Worm (Caenorhabditis elegans) whole organism, early embryonic: ENCODE data around the gene best-18.
"Not testable (repeated sequence)": the region's sequence is repeated elsewhere in the genome, so short reads cannot be mapped to it uniquely, and the experiment has no call there.

Experiments
- B0310.2 ChIP-seq: sonication (generic microtip); optimal IDR thresholded peaks from 2 replicates; lab custom pipeline; 2016; ENCODE audit warnings: mild to moderate bottlenecking, missing genetic modification characterization, missing compliant biosample characterization
- F13C5.2 ChIP-seq: sonication (generic microtip); optimal IDR thresholded peaks from 2 replicates; lab custom pipeline; 2017; ENCODE audit warnings: mild to moderate bottlenecking, missing genetic modification characterization, inconsistent platforms, missing compliant biosample characterization
- aly-1 ChIP-seq: sonication (generic microtip); optimal IDR thresholded peaks from 2 replicates; lab custom pipeline; 2016; ENCODE audit warnings: missing genetic modification characterization, missing compliant biosample characterization
- ama-1 ChIP-seq: fragments of 150-350 bp; optimal IDR thresholded peaks from 2 replicates; lab custom pipeline; 2014
- ceh-13 ChIP-seq: fragments of 200-800 bp; sonication (Bioruptor generic); optimal IDR thresholded peaks from 2 replicates; lab custom pipeline; 2018; ENCODE audit warnings: mild to moderate bottlenecking, missing genetic modification characterization, missing compliant biosample characterization
- ceh-36 ChIP-seq: sonication (generic microtip); optimal IDR thresholded peaks from 2 replicates; lab custom pipeline; 2016; ENCODE audit warnings: missing genetic modification characterization, inconsistent platforms, missing compliant biosample characterization
- ets-7 ChIP-seq: sonication (generic microtip); optimal IDR thresholded peaks from 2 replicates; lab custom pipeline; 2016; ENCODE audit warnings: missing genotype, missing genetic modification characterization, missing compliant biosample characterization
- flt-1 ChIP-seq: fragments of 200-800 bp; sonication (Bioruptor generic); IDR thresholded peaks from 2 replicates; pipeline ENCODE4 v1.3.6; 2022; ENCODE audit warnings: missing genetic modification characterization, missing compliant biosample characterization
- hmbx-1 ChIP-seq: sonication (generic microtip); optimal IDR thresholded peaks from 2 replicates; lab custom pipeline; 2016; ENCODE audit warnings: mild to moderate bottlenecking, missing genetic modification characterization, missing compliant biosample characterization
- hmg-4 ChIP-seq: fragments of 200-800 bp; sonication (Bioruptor generic); optimal IDR thresholded peaks from 2 replicates; lab custom pipeline; 2018; ENCODE audit warnings: mild to moderate bottlenecking, missing genetic modification characterization, missing compliant biosample characterization
- hnd-1 ChIP-seq: sonication (generic microtip); optimal IDR thresholded peaks from 2 replicates; lab custom pipeline; 2016; ENCODE audit warnings: missing genetic modification characterization, missing compliant biosample characterization
- pes-1 ChIP-seq: fragments of 200-800 bp; sonication (Bioruptor generic); IDR thresholded peaks from 2 replicates; pipeline ENCODE4 v1.3.6; 2022; ENCODE audit warnings: missing genetic modification reagents, missing genetic modification characterization, missing compliant biosample characterization
- scrt-1 ChIP-seq: fragments of 200-800 bp; sonication (Bioruptor generic); IDR thresholded peaks from 2 replicates; pipeline ENCODE4 v1.3.6; 2022; ENCODE audit warnings: missing genetic modification characterization, missing compliant biosample characterization
- sea-1 ChIP-seq: fragments of 200-800 bp; sonication (Bioruptor generic); conservative IDR thresholded peaks from 2 replicates; pipeline ENCODE4 v1.3.6; 2022; ENCODE audit warnings: missing genetic modification characterization, missing compliant biosample characterization
- tbx-11 ChIP-seq: fragments of 200-800 bp; sonication (Bioruptor generic); IDR thresholded peaks from 2 replicates; pipeline ENCODE4 v1.3.6; 2022; ENCODE audit warnings: missing genetic modification characterization, missing compliant biosample characterization
- tbx-37 ChIP-seq: fragments of 200-800 bp; sonication (Bioruptor generic); conservative IDR thresholded peaks from 2 replicates; pipeline ENCODE4 v1.3.6; 2022; ENCODE audit warnings: missing genetic modification reagents, missing genetic modification characterization, missing compliant biosample characterization
- tra-4 ChIP-seq: sonication (generic microtip); optimal IDR thresholded peaks from 2 replicates; lab custom pipeline; 2017; ENCODE audit warnings: missing genetic modification characterization, missing compliant biosample characterization

The best-18 gene

DNA sequence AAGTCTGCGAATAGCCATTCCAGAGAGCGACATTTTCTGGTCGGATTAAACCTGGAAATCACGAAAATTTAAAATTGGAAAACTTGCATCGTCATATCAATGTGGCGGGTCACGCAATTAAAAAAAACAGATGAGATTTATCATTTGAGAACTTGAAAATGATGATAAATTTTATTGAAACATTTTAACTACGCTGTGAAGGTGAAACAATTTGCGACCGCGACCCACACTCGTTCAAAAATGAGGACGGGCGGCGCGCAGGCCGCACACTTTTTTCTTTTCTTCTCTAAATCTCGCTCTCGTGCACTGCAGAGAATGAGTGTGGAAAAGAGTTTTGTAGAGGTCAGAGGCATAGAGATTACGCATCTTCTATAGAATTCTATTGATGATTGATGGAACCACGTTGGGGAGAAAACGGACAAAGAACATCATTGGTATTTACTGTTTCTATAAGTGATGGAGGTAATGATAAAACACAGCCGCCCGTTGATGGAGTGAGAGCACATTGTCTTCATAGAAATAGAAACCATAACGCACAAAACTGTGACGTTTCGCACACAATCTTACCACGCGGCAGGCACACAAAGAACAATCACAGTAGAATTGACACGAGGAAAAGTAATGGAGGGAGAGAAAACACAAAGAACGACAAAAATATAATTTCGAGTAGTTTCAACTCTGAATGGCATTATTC, 4.5 kb downstream of the best-18 start, which contains the start of gene cts-1:
TSS of gene cts-1 (minus strand) at position 51 of the 694 bp plus-strand sequence.
- TF ChIP-seq aly-1 (tag; lab: Kevin White, UChicago) = peak; percentile 28
- TF ChIP-seq flt-1 (GFP tag; lab: Robert Waterston, UW) = no peak

DNA sequence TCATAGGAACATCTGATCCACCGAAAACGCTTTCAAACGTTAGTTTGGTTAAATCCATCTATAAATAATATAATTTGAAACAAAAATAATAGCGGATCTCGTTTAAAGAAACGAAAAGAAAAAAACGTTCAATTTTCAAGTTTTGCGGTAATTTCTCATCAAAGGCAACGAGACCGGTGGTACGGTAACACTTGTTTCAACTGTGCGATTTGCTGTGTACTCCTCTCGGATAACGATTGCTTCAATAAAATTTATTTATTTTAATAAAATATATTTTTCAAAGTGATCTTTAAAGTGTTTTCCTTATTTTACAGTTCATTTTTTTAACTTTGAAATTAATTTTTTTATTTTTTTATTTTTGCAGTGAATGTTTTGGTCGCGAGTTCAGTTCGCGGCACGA, 6.4 kb downstream of the best-18 start, which contains the start of the genes rde-4 and cox-14:
TSS of gene rde-4 (minus strand) at position 60 of the 400 bp plus-strand sequence.
TSS of gene cox-14 (plus strand) at position 356 of the 400 bp plus-strand sequence.
- TF ChIP-seq scrt-1 (GFP tag; lab: Robert Waterston, UW) (no peak), hnd-1 (tag; lab: Kevin White, UChicago) (no peak), ceh-36 (no peak), F13C5.2 (tag; lab: Kevin White, UChicago) (no peak), ets-7 (tag; lab: Kevin White, UChicago) (no peak), ama-1 (lab: Kevin White, UChicago) (no peak), hmbx-1 (tag; lab: Kevin White, UChicago) (no peak)

DNA sequence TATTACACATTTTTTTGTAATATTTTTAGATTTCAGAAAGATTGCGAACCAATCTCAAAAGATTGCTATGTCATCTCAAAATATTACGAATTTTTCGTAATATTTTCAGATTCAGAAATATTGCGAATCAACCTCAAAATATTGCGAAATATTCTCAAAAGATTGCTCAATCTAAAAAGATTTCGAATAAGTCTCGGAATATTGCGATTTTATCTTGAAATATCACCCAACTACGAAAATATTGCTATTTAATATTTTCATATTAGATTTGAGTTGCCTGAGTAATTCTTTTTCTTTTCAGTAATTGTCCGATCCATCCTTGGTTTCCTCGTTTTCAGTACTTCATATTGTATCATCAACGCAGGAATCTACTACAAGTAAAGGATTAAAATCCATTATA, 9.7 kb downstream of the best-18 start, which contains the start of gene Y70G10A.4:
TSS of gene Y70G10A.4 (plus strand) at position 301 of the 400 bp plus-strand sequence.
- TF ChIP-seq F13C5.2 (tag; lab: Kevin White, UChicago); flt-1 (GFP tag; lab: Robert Waterston, UW); pes-1 (GFP tag; lab: Robert Waterston, UW): not testable (repeated sequence)

ce11 chrIII:10231641-10232040, 19.4 kb downstream of the best-18 start:
- TF ChIP-seq aly-1 (tag; lab: Kevin White, UChicago) = no peak
- no peak for TF ChIP-seq sea-1 (GFP tag; lab: Robert Waterston, UW)

DNA sequence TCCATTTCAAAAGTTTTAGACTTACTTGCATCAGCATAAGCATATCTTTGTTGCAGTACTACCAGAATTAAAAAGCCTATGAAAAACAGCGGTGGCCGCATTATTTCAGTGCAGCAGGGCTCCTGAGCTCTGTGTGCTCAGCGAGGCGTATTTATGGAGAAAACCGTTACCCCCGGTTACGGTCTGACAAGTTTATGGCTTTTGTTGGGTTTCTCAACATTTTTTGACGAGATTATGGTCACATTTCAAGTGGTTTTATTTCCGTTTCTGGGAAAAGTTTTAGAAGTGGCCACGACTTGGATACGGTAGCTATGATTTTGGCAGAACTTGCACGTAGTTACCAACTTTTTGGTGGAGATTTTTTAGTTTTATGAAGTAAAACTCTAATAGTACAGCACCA, 21.8 kb downstream of the best-18 start, which contains the start of gene paml-1:
TSS of gene paml-1 (minus strand) at position 101 of the 400 bp plus-strand sequence.
- TF ChIP-seq hmbx-1 (tag; lab: Kevin White, UChicago) = no peak
- TF ChIP-seq flt-1 (GFP tag; lab: Robert Waterston, UW) = no peak
- no peak for TF ChIP-seq tbx-11 (GFP tag; lab: Robert Waterston, UW)

ce11 chrIII:10236291-10236871, 24.2 kb downstream of the best-18 start:
- no peak for TF ChIP-seq aly-1 (tag; lab: Kevin White, UChicago)

DNA sequence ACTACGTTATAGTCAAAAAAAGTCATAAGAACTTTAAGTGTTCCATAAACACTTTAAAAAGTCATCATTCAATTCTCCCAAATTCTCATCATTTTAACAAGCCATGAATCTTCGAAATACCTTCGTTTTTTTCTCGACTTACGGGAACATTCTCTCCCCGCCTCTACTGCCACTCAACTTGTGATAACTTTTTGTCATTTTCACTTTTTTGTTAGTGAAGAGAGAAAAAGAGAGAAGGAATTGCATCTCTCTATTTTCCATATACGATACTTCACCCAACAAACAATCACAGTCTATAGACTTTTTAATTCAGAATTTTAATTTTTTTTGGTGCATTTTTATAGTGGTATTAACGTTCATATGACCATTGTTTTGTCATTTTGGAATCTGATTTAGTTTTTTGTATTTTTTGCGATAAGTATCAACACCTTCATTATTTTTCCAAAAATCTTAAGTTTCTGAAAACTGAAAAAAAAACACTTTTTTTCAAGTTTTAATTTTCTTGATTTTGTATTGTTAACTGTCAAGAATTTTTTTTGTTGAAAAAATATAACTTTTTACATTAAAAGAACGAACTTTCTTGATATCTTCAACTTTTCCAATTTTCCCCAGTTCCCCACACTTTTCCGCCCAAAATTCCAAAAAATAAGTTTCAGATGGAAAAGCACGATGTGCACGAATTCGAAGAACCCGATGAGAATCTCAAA, 26.4 kb downstream of the best-18 start, which contains the start of gene Y70G10A.3:
TSS of gene Y70G10A.3 (plus strand) at position 657 of the 707 bp plus-strand sequence.
- no peak for TF ChIP-seq ets-7 (tag; lab: Kevin White, UChicago)
- TF ChIP-seq tbx-11 (GFP tag; lab: Robert Waterston, UW) = no peak
- TF ChIP-seq ceh-13 (GFP tag; lab: Kevin White, UChicago) = no peak
- no peak for TF ChIP-seq hmbx-1 (tag; lab: Kevin White, UChicago)
- TF ChIP-seq B0310.2 (tag; lab: Kevin White, UChicago) = no peak
- no peak for TF ChIP-seq hnd-1 (tag; lab: Kevin White, UChicago)
- TF ChIP-seq aly-1 (tag; lab: Kevin White, UChicago) = no peak
- TF ChIP-seq F13C5.2 (tag; lab: Kevin White, UChicago) = no peak

DNA sequence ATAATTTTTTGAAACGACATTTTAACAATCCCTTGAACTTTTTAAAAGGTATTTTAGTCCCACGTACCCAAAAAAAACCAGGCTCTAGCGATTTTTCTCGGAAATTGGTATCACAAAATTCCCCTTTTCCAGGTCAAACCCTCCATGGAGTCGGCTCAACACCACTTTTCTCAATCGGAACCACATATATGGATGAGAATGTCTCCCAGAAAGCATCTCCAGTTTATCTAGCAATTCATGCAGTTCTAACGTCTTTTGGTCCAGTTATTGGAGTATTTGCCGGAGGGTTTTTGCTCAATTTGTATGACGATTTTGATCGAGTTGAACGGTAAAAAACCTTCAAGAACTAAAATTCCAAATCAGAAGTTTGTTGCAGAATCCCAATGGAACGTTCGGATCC, 27.9 kb downstream of the best-18 start:
- no peak for TF ChIP-seq flt-1 (GFP tag; lab: Robert Waterston, UW)
- TF ChIP-seq sea-1 (GFP tag; lab: Robert Waterston, UW) = no peak
- TF ChIP-seq F13C5.2 (tag; lab: Kevin White, UChicago) = no peak
- TF ChIP-seq tra-4 = no peak
- TF ChIP-seq ceh-13 (GFP tag; lab: Kevin White, UChicago) = no peak
- TF ChIP-seq ama-1 (lab: Kevin White, UChicago) = no peak
- TF ChIP-seq aly-1 (tag; lab: Kevin White, UChicago) = no peak
- TF ChIP-seq tbx-11 (GFP tag; lab: Robert Waterston, UW) = no peak
- TF ChIP-seq scrt-1 (GFP tag; lab: Robert Waterston, UW) = no peak
- TF ChIP-seq pes-1 (GFP tag; lab: Robert Waterston, UW) = no peak
- no peak for TF ChIP-seq hnd-1 (tag; lab: Kevin White, UChicago)
- no peak for TF ChIP-seq hmg-4 (GFP tag; lab: Kevin White, UChicago)
- no peak for TF ChIP-seq ceh-36
- no peak for TF ChIP-seq hmbx-1 (tag; lab: Kevin White, UChicago)
- no peak for TF ChIP-seq ets-7 (tag; lab: Kevin White, UChicago)
- TF ChIP-seq B0310.2 (tag; lab: Kevin White, UChicago) = no peak
- no peak for TF ChIP-seq tbx-37
